Worm (Caenorhabditis elegans) whole organism, L4/young adult: Measurements from ENCODE around the gene C53D6.8.

Experiments used
- W03F9.2 ChIP-seq: fragments of 150-350 bp; optimal IDR thresholded peaks from 2 replicates; lab custom pipeline; 2014; ENCODE audit warnings: missing biosample characterization, missing genetic modification characterization
- dao-5 ChIP-seq: sonication (generic microtip); optimal IDR thresholded peaks from 2 replicates; lab custom pipeline; 2016; ENCODE audit warnings: missing genotype, missing genetic modification characterization, moderate library complexity, missing compliant biosample characterization
- him-1 ChIP-seq: sonication (generic microtip); optimal IDR thresholded peaks from 2 replicates; lab custom pipeline; 2016; ENCODE audit warnings: missing genotype, missing genetic modification reagents, missing genetic modification characterization, missing compliant biosample characterization

DNA sequence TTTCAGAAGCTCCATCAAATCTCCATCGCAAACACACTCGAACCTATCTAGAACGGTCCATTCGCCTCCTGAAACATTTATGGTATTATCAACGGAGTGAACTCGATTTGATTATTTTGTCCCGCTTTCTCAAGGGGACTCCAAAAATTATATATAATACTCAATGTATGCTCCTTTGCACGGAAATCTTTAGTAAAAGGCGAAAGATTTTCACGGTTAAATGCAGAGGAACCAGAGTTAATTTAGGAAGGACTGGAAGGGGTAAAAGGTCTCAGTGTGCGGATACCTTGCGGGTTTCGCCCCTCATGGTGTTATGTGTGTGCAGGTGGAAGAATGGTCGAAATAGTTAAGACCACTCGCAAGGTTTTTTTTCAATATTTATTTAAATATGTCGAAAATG, 1.4 kb downstream of the C53D6.8 start:
- TF ChIP-seq W03F9.2 (no peak), him-1 (no peak), dao-5 (tag; lab: Kevin White, UChicago) (no peak)
